In genomic region chr3L:17358490-17358889, dm6 we compare ENCODE assay signal across 2 fruit fly cellular contexts.
TF ChIP-seq lines count a peak whose summit lies in the region.

No protein-coding gene starts in this region.

- TF ChIP-seq CTCF in whole organism, embryonic (GFP tag; optimal IDR thresholded peaks at IDR 0.05; lab: Kevin White, UChicago), result no peak

TF ChIP-seq in whole organism, embryonic, 481 proteins besides CTCF, POLR2A, EP300 and RAD21:
- TF ChIP-seq CG12236 (GFP tag; optimal IDR thresholded peaks at IDR 0.05; lab: Kevin White, UChicago) (no peak), jigr1 (GFP tag; IDR thresholded peaks at IDR 0.05; lab: Robert Waterston, UW) (no peak), CG4820 (GFP tag; optimal IDR thresholded peaks at IDR 0.05; lab: Kevin White, UChicago) (no peak), lola (GFP tag; optimal IDR thresholded peaks at IDR 0.05; lab: Kevin White, UChicago) (no peak), CG2678 (tag; optimal IDR thresholded peaks at IDR 0.05; lab: Kevin White, UChicago) (no peak), Camta (GFP tag; optimal IDR thresholded peaks at IDR 0.05; lab: Kevin White, UChicago) (no peak), sens-2 (GFP tag; IDR thresholded peaks at IDR 0.05; lab: Robert Waterston, UW) (no peak), CG12391 (tag; optimal IDR thresholded peaks at IDR 0.05; lab: Kevin White, UChicago) (no peak), run (tag; optimal IDR thresholded peaks at IDR 0.05; lab: Kevin White, UChicago) (peak; percentile 75), CG3847 (GFP tag; IDR thresholded peaks at IDR 0.05; lab: Robert Waterston, UW) (no peak), scrt (GFP tag; optimal IDR thresholded peaks at IDR 0.05; lab: Kevin White, UChicago) (peak; percentile 68), CG14441 (GFP tag; IDR thresholded peaks at IDR 0.05; lab: Robert Waterston, UW) (no peak), CG11085 (GFP tag; IDR thresholded peaks at IDR 0.05; lab: Robert Waterston, UW) (no peak), Meics (GFP tag; optimal IDR thresholded peaks at IDR 0.05; lab: Kevin White, UChicago) (no peak), abd-A (tag; optimal IDR thresholded peaks at IDR 0.05; lab: Kevin White, UChicago) (peak; percentile 9), dysf (GFP tag; IDR thresholded peaks at IDR 0.05; lab: Robert Waterston, UW) (no peak), Scr (GFP tag; IDR thresholded peaks at IDR 0.05; lab: Robert Waterston, UW; ENCODE audit: partially characterized antibody) (no peak), z (GFP tag; IDR thresholded peaks at IDR 0.05; lab: Robert Waterston, UW) (no peak), CG3995 (GFP tag; optimal IDR thresholded peaks at IDR 0.05; lab: Kevin White, UChicago) (no peak), Kr (GFP tag; optimal IDR thresholded peaks at IDR 0.05; lab: Kevin White, UChicago) (peak; percentile 54), maf-S (GFP tag; optimal IDR thresholded peaks at IDR 0.05; lab: Kevin White, UChicago) (no peak), CG12769 (tag; optimal IDR thresholded peaks at IDR 0.05; lab: Kevin White, UChicago) (no peak), oc (tag; optimal IDR thresholded peaks at IDR 0.05; lab: Kevin White, UChicago) (peak; percentile 77), CG7987 (GFP tag; optimal IDR thresholded peaks at IDR 0.05; lab: Kevin White, UChicago) (no peak), nerfin-1 (tag; optimal IDR thresholded peaks at IDR 0.05; lab: Kevin White, UChicago) (peak; percentile 4), CG4328 (GFP tag; optimal IDR thresholded peaks at IDR 0.05; lab: Kevin White, UChicago) (no peak), schlank (tag; optimal IDR thresholded peaks at IDR 0.05; lab: Kevin White, UChicago) (no peak), kah (GFP tag; optimal IDR thresholded peaks at IDR 0.05; lab: Kevin White, UChicago) (no peak), CG17568 (GFP tag; optimal IDR thresholded peaks at IDR 0.05; lab: Kevin White, UChicago) (no peak), bsh (GFP tag; optimal IDR thresholded peaks at IDR 0.05; lab: Kevin White, UChicago) (no peak), pzg (GFP tag; optimal IDR thresholded peaks at IDR 0.05; lab: Kevin White, UChicago) (no peak), Hey (tag; optimal IDR thresholded peaks at IDR 0.05; lab: Kevin White, UChicago) (peak; percentile 100), crol (GFP tag; IDR thresholded peaks at IDR 0.05; lab: Robert Waterston, UW) (no peak), wor (GFP tag; IDR thresholded peaks at IDR 0.05; lab: Robert Waterston, UW) (no peak), ken (GFP tag; IDR thresholded peaks at IDR 0.05; lab: Robert Waterston, UW) (no peak), lmd (GFP tag; IDR thresholded peaks at IDR 0.05; lab: Robert Waterston, UW) (no peak), CG8944 (GFP tag; optimal IDR thresholded peaks at IDR 0.05; lab: Kevin White, UChicago) (no peak), Stat92E (GFP tag; optimal IDR thresholded peaks at IDR 0.05; lab: Kevin White, UChicago) (no peak), mld (GFP tag; IDR thresholded peaks at IDR 0.05; lab: Robert Waterston, UW; ENCODE audit: partially characterized antibody) (no peak), CG9437 (GFP tag; optimal IDR thresholded peaks at IDR 0.05; lab: Kevin White, UChicago) (no peak), sima (GFP tag; optimal IDR thresholded peaks at IDR 0.05; lab: Kevin White, UChicago) (no peak), CG18619 (GFP tag; optimal IDR thresholded peaks at IDR 0.05; lab: Kevin White, UChicago) (no peak), CG11247 (GFP tag; IDR thresholded peaks at IDR 0.05; lab: Robert Waterston, UW) (no peak), disco-r (GFP tag; optimal IDR thresholded peaks at IDR 0.05; lab: Kevin White, UChicago) (no peak), ash1 (GFP tag; optimal IDR thresholded peaks at IDR 0.05; lab: Kevin White, UChicago) (no peak), org-1 (GFP tag; optimal IDR thresholded peaks at IDR 0.05; lab: Kevin White, UChicago) (no peak)

TF ChIP-seq in whole organism, wandering third instar larva, 38 proteins besides CTCF, POLR2A, EP300 and RAD21:
- TF ChIP-seq Vsx2 (GFP tag; optimal IDR thresholded peaks at IDR 0.05; lab: Kevin White, UChicago; ENCODE audit: partially characterized antibody) (peak; percentile 37), Hr83 (GFP tag; optimal IDR thresholded peaks at IDR 0.05; lab: Kevin White, UChicago; ENCODE audit: poor library complexity, severe bottlenecking) (no peak), sage (GFP tag; optimal IDR thresholded peaks at IDR 0.05; lab: Kevin White, UChicago) (no peak), Sp1 (GFP tag; optimal IDR thresholded peaks at IDR 0.05; lab: Kevin White, UChicago) (no peak), dl (GFP tag; optimal IDR thresholded peaks at IDR 0.05; lab: Kevin White, UChicago; ENCODE audit: insufficient read depth in 1 of 2, partially characterized antibody in 2 of 2) (no peak), fru (GFP tag; optimal IDR thresholded peaks at IDR 0.05; lab: Kevin White, UChicago) (no peak), Hr78 (GFP tag; optimal IDR thresholded peaks at IDR 0.05; lab: Kevin White, UChicago) (no peak), Jra (GFP tag; optimal IDR thresholded peaks at IDR 0.05; lab: Kevin White, UChicago) (no peak)
TF ChIP-seq in whole organism, wandering third instar larva: peak in this region for 1.
